Fruit fly (Drosophila melanogaster) whole organism, embryonic: Measurements from ENCODE around the gene Dora.

Source experiments
- Abd-B ChIP-seq: fragments of 200-800 bp; sonication (Bioruptor generic); optimal IDR thresholded peaks from 2 replicates; lab custom pipeline; 2018; ENCODE audit warnings: missing biosample characterization, mild to moderate bottlenecking, missing genetic modification characterization, moderate library complexity
- C15 ChIP-seq: fragments of 200-800 bp; sonication (Bioruptor generic); IDR thresholded peaks from 3 replicates; pipeline ENCODE4 v1.3.6; 2022; ENCODE audit warnings: missing biosample characterization, missing genetic modification characterization
- CG10147 ChIP-seq: fragments of 200-800 bp; sonication (Bioruptor generic); optimal IDR thresholded peaks from 2 replicates; lab custom pipeline; 2019; ENCODE audit warnings: missing biosample characterization, mild to moderate bottlenecking, missing genetic modification characterization, moderate library complexity
- CG10431 ChIP-seq: fragments of 200-800 bp; sonication (Bioruptor generic); optimal IDR thresholded peaks from 3 replicates; lab custom pipeline; 2018; ENCODE audit warnings: missing biosample characterization, mild to moderate bottlenecking, missing genetic modification characterization
- CG12071 ChIP-seq: fragments of 200-800 bp; sonication (Bioruptor generic); optimal IDR thresholded peaks from 3 replicates; lab custom pipeline; 2018; ENCODE audit warnings: missing biosample characterization, mild to moderate bottlenecking, missing genetic modification characterization
- CG13424 ChIP-seq: fragments of 200-800 bp; sonication (Bioruptor generic); optimal IDR thresholded peaks from 2 replicates; lab custom pipeline; 2019; ENCODE audit warnings: missing biosample characterization, mild to moderate bottlenecking, missing genetic modification characterization, moderate library complexity
- CG13624 ChIP-seq: fragments of 200-800 bp; sonication (Bioruptor generic); optimal IDR thresholded peaks from 2 replicates; lab custom pipeline; 2016; ENCODE audit warnings: missing biosample characterization, missing genetic modification characterization
- CG1529 ChIP-seq: fragments of 200-800 bp; sonication (Bioruptor generic); optimal IDR thresholded peaks from 3 replicates; lab custom pipeline; 2018; ENCODE audit warnings: missing biosample characterization, missing genetic modification characterization
- CG1603 ChIP-seq: fragments of 200-800 bp; sonication (Bioruptor generic); optimal IDR thresholded peaks from 2 replicates; lab custom pipeline; 2019; ENCODE audit warnings: missing biosample characterization, mild to moderate bottlenecking, missing genetic modification characterization, moderate library complexity
- CG17912 ChIP-seq: fragments of 200-800 bp; sonication (Bioruptor generic); optimal IDR thresholded peaks from 2 replicates; lab custom pipeline; 2018; ENCODE audit warnings: missing biosample characterization, mild to moderate bottlenecking, missing genetic modification characterization
- CG1792 ChIP-seq: fragments of 200-800 bp; sonication (Bioruptor generic); optimal IDR thresholded peaks from 2 replicates; lab custom pipeline; 2016; ENCODE audit warnings: missing biosample characterization, missing genetic modification characterization
- CG2120 ChIP-seq: fragments of 200-800 bp; sonication (Bioruptor generic); optimal IDR thresholded peaks from 3 replicates; lab custom pipeline; 2016; ENCODE audit warnings: missing biosample characterization, missing genetic modification characterization
- CG3163 ChIP-seq: fragments of 200-800 bp; sonication (Bioruptor generic); optimal IDR thresholded peaks from 3 replicates; lab custom pipeline; 2016; ENCODE audit warnings: missing biosample characterization, missing genetic modification characterization
- CG32772 ChIP-seq: fragments of 200-800 bp; sonication (Bioruptor generic); IDR thresholded peaks from 2 replicates; pipeline ENCODE4 v1.3.6; 2022; ENCODE audit warnings: missing biosample characterization, missing genetic modification characterization
- CG3838 ChIP-seq: fragments of 200-800 bp; sonication (Bioruptor generic); optimal IDR thresholded peaks from 3 replicates; lab custom pipeline; 2016; ENCODE audit warnings: missing biosample characterization, missing genetic modification characterization
- CG4328 ChIP-seq: fragments of 200-800 bp; sonication (Bioruptor generic); optimal IDR thresholded peaks from 3 replicates; lab custom pipeline; 2017; ENCODE audit warnings: missing biosample characterization, missing genetic modification reagents, missing genetic modification characterization
- CG4617 ChIP-seq: fragments of 200-800 bp; sonication (Bioruptor generic); optimal IDR thresholded peaks from 3 replicates; lab custom pipeline; 2016; ENCODE audit warnings: missing biosample characterization, missing genetic modification characterization, borderline replicate concordance
- CG4820 ChIP-seq: fragments of 200-800 bp; sonication (Bioruptor generic); optimal IDR thresholded peaks from 3 replicates; lab custom pipeline; 2016; ENCODE audit warnings: missing biosample characterization, missing genetic modification characterization
- CG6689 ChIP-seq: fragments of 200-800 bp; sonication (Bioruptor generic); IDR thresholded peaks from 2 replicates; pipeline ENCODE4 v1.3.6; 2022; ENCODE audit warnings: missing biosample characterization, missing genetic modification characterization
- CG7745 ChIP-seq: fragments of 200-800 bp; sonication (Bioruptor generic); optimal IDR thresholded peaks from 2 replicates; lab custom pipeline; 2018; ENCODE audit warnings: missing biosample characterization, mild to moderate bottlenecking, missing genetic modification characterization, moderate library complexity
- CG8089 ChIP-seq: fragments of 200-800 bp; sonication (Bioruptor generic); optimal IDR thresholded peaks from 3 replicates; lab custom pipeline; 2016; ENCODE audit warnings: missing biosample characterization, missing genetic modification characterization
- CG8359 ChIP-seq: fragments of 200-800 bp; sonication (Bioruptor generic); optimal IDR thresholded peaks from 2 replicates; lab custom pipeline; 2017; ENCODE audit warnings: missing biosample characterization, mild to moderate bottlenecking, missing genetic modification characterization, borderline replicate concordance
- D19A ChIP-seq: fragments of 200-800 bp; optimal IDR thresholded peaks from 3 replicates; lab custom pipeline; 2019; ENCODE audit warnings: missing biosample characterization, mild to moderate bottlenecking, missing genetic modification characterization, moderate library complexity
- Doc2 ChIP-seq: fragments of 200-800 bp; sonication (Bioruptor generic); IDR thresholded peaks from 2 replicates; pipeline ENCODE4 v1.3.6; 2022; ENCODE audit warnings: missing biosample characterization, missing genetic modification characterization
- Elba2 ChIP-seq: fragments of 200-800 bp; sonication (Bioruptor generic); optimal IDR thresholded peaks from 3 replicates; lab custom pipeline; 2016; ENCODE audit warnings: missing biosample characterization, missing genetic modification characterization
- GATAe ChIP-seq: fragments of 200-800 bp; sonication (Bioruptor generic); conservative IDR thresholded peaks from 2 replicates; pipeline ENCODE4 v1.3.6; 2022; ENCODE audit warnings: missing biosample characterization, missing genetic modification characterization
- Gug ChIP-seq: fragments of 200-800 bp; sonication (Bioruptor generic); IDR thresholded peaks from 4 replicates; pipeline ENCODE4 v1.3.6; 2022; ENCODE audit warnings: missing biosample characterization, missing genetic modification characterization
- HmgD ChIP-seq: fragments of 200-800 bp; sonication (Bioruptor generic); optimal IDR thresholded peaks from 3 replicates; lab custom pipeline; 2016; ENCODE audit warnings: missing biosample characterization, missing genetic modification characterization
- Hmr ChIP-seq: fragments of 200-800 bp; sonication (Bioruptor generic); optimal IDR thresholded peaks from 3 replicates; lab custom pipeline; 2017; ENCODE audit warnings: mild to moderate bottlenecking, missing biosample characterization, missing genetic modification reagents, missing genetic modification characterization
- Lim3 ChIP-seq: fragments of 200-800 bp; sonication (Bioruptor generic); IDR thresholded peaks from 2 replicates; pipeline ENCODE4 v1.3.6; 2022; ENCODE audit warnings: missing biosample characterization, missing genetic modification characterization
- Lpt ChIP-seq: fragments of >200 bp; optimal IDR thresholded peaks from 2 replicates; lab custom pipeline; 2018; ENCODE audit warnings: missing biosample characterization, missing genetic modification characterization
- Oli ChIP-seq: fragments of 200-800 bp; sonication (Bioruptor generic); optimal IDR thresholded peaks from 2 replicates; lab custom pipeline; 2018; ENCODE audit warnings: missing biosample characterization, mild to moderate bottlenecking, missing genetic modification characterization, moderate library complexity
- Ptx1 ChIP-seq: fragments of 200-800 bp; sonication (Bioruptor generic); IDR thresholded peaks from 2 replicates; pipeline ENCODE4 v1.3.6; 2022; ENCODE audit warnings: missing biosample characterization, missing genetic modification characterization
- Taf1 ChIP-seq: fragments of 200-800 bp; sonication (Bioruptor generic); IDR thresholded peaks from 2 replicates; pipeline ENCODE4 v1.3.6; 2022; ENCODE audit warnings: missing biosample characterization, missing genetic modification characterization
- YL-1 ChIP-seq: fragments of 200-800 bp; sonication (Bioruptor generic); optimal IDR thresholded peaks from 3 replicates; lab custom pipeline; 2017; ENCODE audit warnings: missing biosample characterization, mild to moderate bottlenecking, missing genetic modification characterization
- br ChIP-seq: fragments of >200 bp; optimal IDR thresholded peaks from 2 replicates; lab custom pipeline; 2017
- chinmo ChIP-seq: fragments of 200-800 bp; sonication (Bioruptor generic); IDR thresholded peaks from 4 replicates; pipeline ENCODE4 v1.3.6; 2022; ENCODE audit warnings: missing biosample characterization, missing genetic modification characterization; ENCODE audit not compliant: partially characterized antibody
- croc ChIP-seq: fragments of 200-800 bp; sonication (Bioruptor generic); conservative IDR thresholded peaks from 3 replicates; pipeline ENCODE4 v1.3.6; 2022; ENCODE audit warnings: missing biosample characterization, missing genetic modification characterization
- cwo ChIP-seq: fragments of 200-800 bp; sonication (Bioruptor generic); optimal IDR thresholded peaks from 3 replicates; lab custom pipeline; 2017; ENCODE audit warnings: missing biosample characterization, missing genetic modification characterization, mild to moderate bottlenecking, moderate library complexity, missing genetic modification reagents
- ems ChIP-seq: fragments of 200-800 bp; sonication (Bioruptor generic); optimal IDR thresholded peaks from 3 replicates; lab custom pipeline; 2016; ENCODE audit warnings: missing biosample characterization, missing genetic modification characterization
- gsb-n ChIP-seq: fragments of 200-800 bp; sonication (Bioruptor generic); optimal IDR thresholded peaks from 3 replicates; lab custom pipeline; 2018; ENCODE audit warnings: missing biosample characterization, mild to moderate bottlenecking, missing genetic modification characterization
- mam ChIP-seq: fragments of 200-800 bp; sonication (Bioruptor generic); optimal IDR thresholded peaks from 3 replicates; lab custom pipeline; 2016; ENCODE audit warnings: missing biosample characterization, missing genetic modification characterization
- nerfin-2 ChIP-seq: fragments of 200-800 bp; sonication (Bioruptor generic); IDR thresholded peaks from 2 replicates; pipeline ENCODE4 v1.3.6; 2022; ENCODE audit warnings: missing biosample characterization, missing genetic modification characterization; ENCODE audit not compliant: partially characterized antibody
- ranshi ChIP-seq: fragments of 200-800 bp; sonication (Bioruptor generic); IDR thresholded peaks from 2 replicates; pipeline ENCODE4 v1.3.6; 2022; ENCODE audit warnings: missing biosample characterization, missing genetic modification characterization
- rib ChIP-seq: fragments of 200-800 bp; sonication (Bioruptor generic); IDR thresholded peaks from 2 replicates; pipeline ENCODE4 v1.3.6; 2022; ENCODE audit warnings: missing biosample characterization, missing genetic modification characterization
- slbo ChIP-seq: fragments of 200-800 bp; sonication (Bioruptor generic); IDR thresholded peaks from 2 replicates; pipeline ENCODE4 v1.3.6; 2022; ENCODE audit warnings: missing biosample characterization, missing genetic modification characterization
- tio ChIP-seq: fragments of 200-800 bp; sonication (Bioruptor generic); optimal IDR thresholded peaks from 2 replicates; lab custom pipeline; 2017; ENCODE audit warnings: missing biosample characterization, missing genetic modification characterization, inconsistent platforms
- vfl ChIP-seq: fragments of 200-800 bp; sonication (Bioruptor generic); optimal IDR thresholded peaks from 2 replicates; lab custom pipeline; 2016; ENCODE audit warnings: missing biosample characterization, missing genetic modification characterization
- vnd ChIP-seq: fragments of 200-800 bp; sonication (Bioruptor generic); IDR thresholded peaks from 3 replicates; pipeline ENCODE4 v1.3.6; 2022; ENCODE audit warnings: missing biosample characterization, missing genetic modification characterization; ENCODE audit not compliant: partially characterized antibody
- wek ChIP-seq: fragments of 200-800 bp; sonication (Bioruptor generic); optimal IDR thresholded peaks from 3 replicates; lab custom pipeline; 2018; ENCODE audit warnings: missing biosample characterization, mild to moderate bottlenecking, missing genetic modification characterization, moderate library complexity

Gene Dora

DNA sequence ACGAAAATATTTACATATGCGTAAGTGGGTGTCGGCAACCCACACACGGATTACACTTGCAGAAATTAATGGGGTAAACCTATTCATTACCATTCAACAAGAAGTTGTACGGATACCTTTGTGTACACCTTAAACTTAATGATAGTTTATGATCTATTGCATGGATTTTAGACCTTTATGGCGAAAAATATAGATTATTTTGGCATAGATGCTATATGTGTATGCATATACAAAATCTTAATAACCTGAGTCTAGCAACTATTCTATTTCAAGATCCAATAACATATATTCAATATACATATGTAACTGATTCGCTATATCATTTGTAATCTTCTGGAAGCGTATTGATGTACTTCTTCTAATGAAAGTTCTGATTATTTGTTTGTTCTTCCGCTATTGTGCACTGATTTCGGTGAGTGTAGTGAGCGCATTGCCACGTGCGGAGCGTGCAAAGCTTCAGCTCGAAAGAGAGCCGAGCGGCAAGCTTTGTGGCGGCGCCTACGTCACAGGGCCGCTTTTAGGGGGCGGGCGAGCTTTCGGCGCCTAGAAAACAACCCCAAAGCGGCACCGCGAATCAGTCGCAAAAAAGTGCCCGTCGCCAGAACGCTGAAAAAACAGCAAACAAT is 36.2 kb downstream of the Dora start, which contains the start of gene CG7378 (continued):
- TF ChIP-seq CG8359 (GFP tag; lab: Kevin White, UChicago) (no peak), vfl (no peak), br (lab: Kevin White, UChicago) (no peak), HmgD (GFP tag; lab: Kevin White, UChicago) (no peak), YL-1 (GFP tag; lab: Kevin White, UChicago) (no peak), Oli (tag; lab: Kevin White, UChicago) (peak; percentile 38), rib (GFP tag; lab: Robert Waterston, UW) (no peak), Doc2 (GFP tag; lab: Robert Waterston, UW) (no peak), GATAe (no peak), Ptx1 (GFP tag; lab: Robert Waterston, UW) (peak; percentile 39), CG1603 (tag; lab: Kevin White, UChicago) (no peak), CG10431 (no peak), CG32772 (GFP tag; lab: Robert Waterston, UW) (no peak), CG7745 (tag; lab: Kevin White, UChicago) (no peak), Gug (GFP tag; lab: Robert Waterston, UW) (no peak), CG8089 (GFP tag; lab: Kevin White, UChicago) (no peak), ems (peak; percentile 18), Elba2 (GFP tag; lab: Kevin White, UChicago) (no peak), slbo (GFP tag; lab: Robert Waterston, UW) (peak; percentile 29), CG3163 (GFP tag; lab: Kevin White, UChicago) (no peak), CG17912 (GFP tag; lab: Kevin White, UChicago) (no peak), CG6689 (GFP tag; lab: Robert Waterston, UW) (no peak), Taf1 (GFP tag; lab: Robert Waterston, UW) (0 out of 2 replicates have a peak, but pooled peaks have one; percentile 12), wek (GFP tag; lab: Kevin White, UChicago) (no peak), nerfin-2 (GFP tag; lab: Robert Waterston, UW) (no peak), CG10147 (GFP tag; lab: Kevin White, UChicago) (peak; percentile 61), Lpt (GFP tag; lab: Kevin White, UChicago) (no peak), vnd (GFP tag; lab: Robert Waterston, UW) (no peak), Hmr (GFP tag; lab: Kevin White, UChicago) (peak; percentile 64), ranshi (no peak), D19A (tag; lab: Kevin White, UChicago) (peak; percentile 2), CG4820 (GFP tag; lab: Kevin White, UChicago) (peak; percentile 21), gsb-n (tag; lab: Kevin White, UChicago) (no peak), Abd-B (peak; percentile 12), CG13424 (tag; lab: Kevin White, UChicago) (peak; percentile 41), CG1529 (GFP tag; lab: Kevin White, UChicago) (no peak), CG4328 (GFP tag; lab: Kevin White, UChicago) (peak; percentile 23), CG3838 (GFP tag; lab: Kevin White, UChicago) (no peak), CG13624 (GFP tag; lab: Kevin White, UChicago) (peak; percentile 10), CG12071 (GFP tag; lab: Kevin White, UChicago) (no peak), tio (GFP tag; lab: Kevin White, UChicago) (peak; percentile 27), CG1792 (GFP tag; lab: Kevin White, UChicago) (no peak), CG4617 (GFP tag; lab: Kevin White, UChicago) (no peak), C15 (GFP tag; lab: Robert Waterston, UW) (no peak), mam (GFP tag; lab: Kevin White, UChicago) (peak; percentile 72), CG2120 (GFP tag; lab: Kevin White, UChicago) (peak; percentile 52), Lim3 (GFP tag; lab: Robert Waterston, UW) (no peak), chinmo (GFP tag; lab: Robert Waterston, UW) (0 out of 4 replicates have a peak, but pooled peaks have one; percentile 6), croc (GFP tag; lab: Robert Waterston, UW) (no peak), cwo (GFP tag; lab: Kevin White, UChicago) (peak; percentile 55)
